Fruit fly (Drosophila melanogaster) whole organism, embryonic: ENCODE data around the gene CG4594.

Experiments
- Ada2b ChIP-seq: fragments of 200-800 bp; sonication (Bioruptor generic); IDR thresholded peaks from 2 replicates; pipeline ENCODE4 v1.3.6; 2022; ENCODE audit warnings: missing biosample characterization, missing genetic modification characterization
- CG10654 ChIP-seq: fragments of 200-800 bp; sonication (Bioruptor generic); optimal IDR thresholded peaks from 2 replicates; lab custom pipeline; 2016; ENCODE audit warnings: missing biosample characterization, missing genetic modification characterization
- CG12104 ChIP-seq: fragments of 200-800 bp; sonication (Bioruptor generic); optimal IDR thresholded peaks from 3 replicates; lab custom pipeline; 2016; ENCODE audit warnings: missing biosample characterization, missing genetic modification characterization
- CG12659 ChIP-seq: fragments of 200-800 bp; sonication (Bioruptor generic); optimal IDR thresholded peaks from 3 replicates; lab custom pipeline; 2017; ENCODE audit warnings: mild to moderate bottlenecking, missing biosample characterization, missing genetic modification reagents, missing genetic modification characterization
- CG13296 ChIP-seq: fragments of 200-800 bp; sonication (Bioruptor generic); optimal IDR thresholded peaks from 3 replicates; lab custom pipeline; 2018; ENCODE audit warnings: missing biosample characterization, mild to moderate bottlenecking, missing genetic modification characterization
- CG13424 ChIP-seq: fragments of 200-800 bp; sonication (Bioruptor generic); optimal IDR thresholded peaks from 2 replicates; lab custom pipeline; 2019; ENCODE audit warnings: missing biosample characterization, mild to moderate bottlenecking, missing genetic modification characterization, moderate library complexity
- CG13624 ChIP-seq: fragments of 200-800 bp; sonication (Bioruptor generic); optimal IDR thresholded peaks from 2 replicates; lab custom pipeline; 2016; ENCODE audit warnings: missing biosample characterization, missing genetic modification characterization
- CG15514 ChIP-seq: fragments of 200-800 bp; sonication (Bioruptor generic); optimal IDR thresholded peaks from 3 replicates; lab custom pipeline; 2017; ENCODE audit warnings: missing biosample characterization, missing genetic modification characterization, mild to moderate bottlenecking, moderate library complexity, missing genetic modification reagents
- CG16815 ChIP-seq: fragments of 200-800 bp; sonication (Bioruptor generic); optimal IDR thresholded peaks from 3 replicates; lab custom pipeline; 2017; ENCODE audit warnings: missing biosample characterization, mild to moderate bottlenecking, missing genetic modification characterization
- CG2199 ChIP-seq: fragments of 200-800 bp; sonication (Bioruptor generic); IDR thresholded peaks from 3 replicates; pipeline ENCODE4 v1.3.6; 2022; ENCODE audit warnings: missing biosample characterization, missing genetic modification characterization
- CG30403 ChIP-seq: fragments of 200-800 bp; sonication (Bioruptor generic); optimal IDR thresholded peaks from 3 replicates; lab custom pipeline; 2016; ENCODE audit warnings: missing biosample characterization, missing genetic modification characterization
- CG3847 ChIP-seq: fragments of 200-800 bp; sonication (Bioruptor generic); IDR thresholded peaks from 2 replicates; pipeline ENCODE4 v1.3.6; 2022; ENCODE audit warnings: missing biosample characterization, missing genetic modification characterization
- CG4617 ChIP-seq: fragments of 200-800 bp; sonication (Bioruptor generic); optimal IDR thresholded peaks from 3 replicates; lab custom pipeline; 2016; ENCODE audit warnings: missing biosample characterization, missing genetic modification characterization, borderline replicate concordance
- CG5180 ChIP-seq: fragments of 200-800 bp; sonication (Bioruptor generic); optimal IDR thresholded peaks from 3 replicates; lab custom pipeline; 2017; ENCODE audit warnings: missing biosample characterization, missing genetic modification characterization, mild to moderate bottlenecking, moderate library complexity, missing genetic modification reagents
- CG5953 ChIP-seq: fragments of 200-800 bp; sonication (Bioruptor generic); IDR thresholded peaks from 2 replicates; pipeline ENCODE4 v1.3.6; 2022; ENCODE audit warnings: missing biosample characterization, missing genetic modification characterization
- CG8290 ChIP-seq, 3 experiments: fragments of 200-800 bp; sonication (Bioruptor generic); optimal IDR thresholded peaks; 2 replicates each; lab custom pipeline; 2016 to 2019; ENCODE audit warnings: missing biosample characterization in 3 of 3, missing genetic modification characterization in 3 of 3, mild to moderate bottlenecking in 2 of 3, moderate library complexity in 1 of 3
- CrebB ChIP-seq: fragments of 200-800 bp; sonication (Bioruptor generic); optimal IDR thresholded peaks from 3 replicates; lab custom pipeline; 2018; ENCODE audit warnings: missing biosample characterization, mild to moderate bottlenecking, missing genetic modification characterization
- Dad ChIP-seq: fragments of 200-800 bp; sonication (Bioruptor generic); optimal IDR thresholded peaks from 3 replicates; lab custom pipeline; 2016; ENCODE audit warnings: missing biosample characterization, missing genetic modification characterization
- Fer2 ChIP-seq: fragments of 200-800 bp; sonication (Bioruptor generic); optimal IDR thresholded peaks from 2 replicates; lab custom pipeline; 2018; ENCODE audit warnings: missing biosample characterization, mild to moderate bottlenecking, missing genetic modification characterization, moderate library complexity
- HLHmδ ChIP-seq: fragments of 200-800 bp; sonication (Bioruptor generic); optimal IDR thresholded peaks from 2 replicates; lab custom pipeline; 2018; ENCODE audit warnings: missing biosample characterization, mild to moderate bottlenecking, missing genetic modification characterization, moderate library complexity
- Hr78 ChIP-seq, 2 experiments: fragments of 200-800 bp in 1 of 2; fragments of >200 bp in 1 of 2; sonication (Bioruptor generic) in 1 of 2; optimal IDR thresholded peaks; 2 replicates each; lab custom pipeline; 2017 to 2019; ENCODE audit warnings: missing biosample characterization in 2 of 2, missing genetic modification characterization in 2 of 2, mild to moderate bottlenecking in 1 of 2, moderate library complexity in 1 of 2
- Max ChIP-seq: fragments of 200-800 bp; sonication (Bioruptor generic); optimal IDR thresholded peaks from 2 replicates; lab custom pipeline; 2016; ENCODE audit warnings: missing biosample characterization, mild to moderate bottlenecking, missing genetic modification characterization
- Ptx1 ChIP-seq: fragments of 200-800 bp; sonication (Bioruptor generic); IDR thresholded peaks from 2 replicates; pipeline ENCODE4 v1.3.6; 2022; ENCODE audit warnings: missing biosample characterization, missing genetic modification characterization
- Ravus ChIP-seq: fragments of 200-800 bp; sonication (Bioruptor generic); IDR thresholded peaks from 2 replicates; pipeline ENCODE4 v1.3.6; 2022; ENCODE audit warnings: missing biosample characterization, missing genetic modification characterization
- Scr ChIP-seq: fragments of 200-800 bp; sonication (Bioruptor generic); IDR thresholded peaks from 2 replicates; pipeline ENCODE4 v1.3.6; 2022; ENCODE audit warnings: missing biosample characterization, missing genetic modification characterization; ENCODE audit not compliant: partially characterized antibody
- Sry-β ChIP-seq: fragments of 200-800 bp; sonication (Bioruptor generic); optimal IDR thresholded peaks from 2 replicates; lab custom pipeline; 2018; ENCODE audit warnings: missing biosample characterization, mild to moderate bottlenecking, missing genetic modification characterization, moderate library complexity
- Sry-δ ChIP-seq: fragments of 200-800 bp; sonication (Bioruptor generic); optimal IDR thresholded peaks from 2 replicates; lab custom pipeline; 2016; ENCODE audit warnings: missing biosample characterization, missing genetic modification characterization
- TFAM ChIP-seq: fragments of 200-800 bp; sonication (Bioruptor generic); optimal IDR thresholded peaks from 2 replicates; lab custom pipeline; 2017; ENCODE audit warnings: missing biosample characterization, missing genetic modification characterization, inconsistent platforms
- ase ChIP-seq: fragments of 200-800 bp; sonication (Bioruptor generic); IDR thresholded peaks from 3 replicates; pipeline ENCODE4 v1.3.6; 2022; ENCODE audit warnings: missing biosample characterization, missing genetic modification characterization
- bcd ChIP-seq: fragments of 200-800 bp; sonication (Bioruptor generic); optimal IDR thresholded peaks from 2 replicates; lab custom pipeline; 2017; ENCODE audit warnings: missing biosample characterization, mild to moderate bottlenecking, missing genetic modification characterization
- btn ChIP-seq: fragments of 200-800 bp; sonication (Bioruptor generic); optimal IDR thresholded peaks from 2 replicates; lab custom pipeline; 2016; ENCODE audit warnings: missing biosample characterization, missing genetic modification characterization
- eve ChIP-seq, 2 experiments: fragments of >200 bp; optimal IDR thresholded peaks; 2 replicates each; lab custom pipeline; 2017; ENCODE audit warnings: missing biosample characterization in 2 of 2, missing genetic modification characterization in 2 of 2
- grau ChIP-seq: fragments of 200-800 bp; optimal IDR thresholded peaks from 3 replicates; lab custom pipeline; 2019; ENCODE audit warnings: missing biosample characterization, mild to moderate bottlenecking, missing genetic modification characterization, moderate library complexity
- h ChIP-seq: fragments of >200 bp; optimal IDR thresholded peaks from 2 replicates; lab custom pipeline; 2017
- ken ChIP-seq: fragments of 200-800 bp; sonication (Bioruptor generic); IDR thresholded peaks from 3 replicates; pipeline ENCODE4 v1.3.6; 2022; ENCODE audit warnings: missing biosample characterization, missing genetic modification characterization
- lov ChIP-seq, 2 experiments: fragments of 200-800 bp in 1 of 2; fragments of >200 bp in 1 of 2; sonication (Bioruptor generic) in 1 of 2; IDR thresholded peaks in 1 of 2; optimal IDR thresholded peaks in 1 of 2; 2 replicates in 1 of 2; 3 replicates in 1 of 2; pipeline versions ENCODE4 v1.3.6 to Lab custom; 2017 to 2022; ENCODE audit warnings: missing biosample characterization in 1 of 2, missing genetic modification characterization in 1 of 2
- odd ChIP-seq: fragments of 200-800 bp; sonication (Bioruptor generic); optimal IDR thresholded peaks from 2 replicates; lab custom pipeline; 2017; ENCODE audit warnings: missing biosample characterization, mild to moderate bottlenecking, missing genetic modification characterization
- pan ChIP-seq, 4 experiments: fragments of >200 bp in 3 of 4; fragments of 200-800 bp in 1 of 4; sonication (Bioruptor generic) in 1 of 4; optimal IDR thresholded peaks in 3 of 4; IDR thresholded peaks in 1 of 4; 2 replicates each; pipeline versions ENCODE4 v1.3.6 to Lab custom; 2017 to 2022; ENCODE audit warnings: missing biosample characterization in 2 of 4, missing genetic modification characterization in 2 of 4, mixed read lengths in 1 of 4
- pnt ChIP-seq: fragments of 200-800 bp; sonication (Bioruptor generic); optimal IDR thresholded peaks from 3 replicates; lab custom pipeline; 2016; ENCODE audit warnings: missing biosample characterization, missing genetic modification characterization
- pzg ChIP-seq: fragments of 200-800 bp; sonication (Bioruptor generic); optimal IDR thresholded peaks from 3 replicates; lab custom pipeline; 2018; ENCODE audit warnings: missing biosample characterization, mild to moderate bottlenecking, missing genetic modification characterization, moderate library complexity
- seq ChIP-seq: fragments of 200-800 bp; sonication (Bioruptor generic); IDR thresholded peaks from 2 replicates; pipeline ENCODE4 v1.3.6; 2022; ENCODE audit warnings: missing biosample characterization, missing genetic modification characterization
- stc ChIP-seq: fragments of 200-800 bp; sonication (Bioruptor generic); IDR thresholded peaks from 2 replicates; pipeline ENCODE4 v1.3.6; 2022; ENCODE audit warnings: missing biosample characterization, missing genetic modification characterization
- tin ChIP-seq: fragments of 200-800 bp; sonication (Bioruptor generic); optimal IDR thresholded peaks from 3 replicates; lab custom pipeline; 2016; ENCODE audit warnings: missing biosample characterization, missing genetic modification characterization
- tll ChIP-seq, 2 experiments: fragments of 200-800 bp in 1 of 2; fragments of >200 bp in 1 of 2; sonication (Bioruptor generic) in 1 of 2; optimal IDR thresholded peaks; 2 replicates each; lab custom pipeline; 2017 to 2019; ENCODE audit warnings: missing biosample characterization in 2 of 2, missing genetic modification characterization in 2 of 2, mild to moderate bottlenecking in 1 of 2, moderate library complexity in 1 of 2
- zen ChIP-seq: fragments of 200-800 bp; sonication (Bioruptor generic); optimal IDR thresholded peaks from 3 replicates; lab custom pipeline; 2018; ENCODE audit warnings: missing biosample characterization, mild to moderate bottlenecking, missing genetic modification characterization, moderate library complexity
- zfh2 ChIP-seq: fragments of 200-800 bp; sonication (Bioruptor generic); optimal IDR thresholded peaks from 2 replicates; lab custom pipeline; 2016; ENCODE audit warnings: missing biosample characterization, missing genetic modification characterization

CG4594 gene

DNA sequence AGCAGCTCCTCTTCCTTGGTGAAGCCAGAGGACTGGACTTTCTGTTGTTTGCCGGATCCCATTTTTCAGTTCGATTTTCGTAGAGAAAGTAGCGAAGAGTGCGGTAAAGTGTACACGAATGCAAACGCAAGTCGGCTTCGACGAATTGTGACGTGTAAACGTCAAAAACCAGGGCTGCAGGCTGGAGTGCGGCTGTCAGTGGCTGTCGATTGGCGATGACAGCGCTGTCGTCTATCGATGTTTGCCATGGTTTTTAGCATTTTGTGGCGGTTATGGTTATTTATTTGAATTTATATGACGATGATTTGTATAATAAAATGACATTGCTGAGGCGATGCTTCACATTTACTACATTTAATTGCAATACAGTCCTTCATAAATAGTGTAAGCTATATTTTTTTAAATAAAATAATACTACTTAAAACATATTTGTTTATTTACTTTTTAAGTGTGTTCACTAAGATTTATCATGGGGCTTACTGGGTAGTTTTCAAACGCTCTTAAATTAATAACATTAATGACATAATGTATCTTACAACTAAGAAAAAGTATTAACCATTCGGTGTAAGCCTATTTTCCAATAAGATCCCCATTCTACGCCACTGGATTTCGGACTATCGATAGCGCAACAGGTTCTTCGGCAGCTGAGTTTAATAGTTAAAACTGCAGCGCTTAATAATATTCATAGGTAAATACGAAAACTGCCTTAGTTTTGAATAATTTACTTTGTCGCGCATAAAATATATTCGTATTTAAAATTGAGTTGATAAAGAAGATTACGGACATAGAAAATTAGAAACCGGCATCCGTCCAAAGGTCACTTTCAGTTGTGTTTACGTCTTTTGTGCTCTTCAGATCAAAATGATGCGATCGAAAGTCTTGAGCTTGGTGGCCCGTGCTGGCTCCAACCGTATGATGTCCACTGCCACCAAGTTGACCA lies 1.7 kb upstream of the CG4594 start, which contains the start of the genes CG5885 and CG4598 (continued):
- peak; percentile 45 for TF ChIP-seq CG12104 (GFP tag; lab: Kevin White, UChicago)
- TF ChIP-seq CG4617, result peak; percentile 48
- peak; percentile 82 for TF ChIP-seq Sry-δ (GFP tag; lab: Kevin White, UChicago)
- peak; percentile 44; the same call in 1 of the 3 replicates for TF ChIP-seq ase (GFP tag; lab: Robert Waterston, UW)
- TF ChIP-seq CrebB (tag; lab: Kevin White, UChicago), result peak; percentile 59
- TF ChIP-seq bcd (GFP tag; lab: Kevin White, UChicago), result peak; percentile 37
- peak; percentile 40 for TF ChIP-seq CG16815 (GFP tag; lab: Kevin White, UChicago)
- no peak for TF ChIP-seq eve (GFP tag; optimal IDR thresholded peaks at IDR 0.05; lab: Kevin White, UChicago)
- TF ChIP-seq HLHmδ (GFP tag; lab: Kevin White, UChicago), result no peak
- peak; percentile 77 for TF ChIP-seq CG30403 (GFP tag; lab: Kevin White, UChicago)
- peak; percentile 48 for TF ChIP-seq CG5180 (GFP tag; lab: Kevin White, UChicago)
- TF ChIP-seq Sry-β, result no peak
- TF ChIP-seq CG15514 (GFP tag; lab: Kevin White, UChicago), result peak; percentile 64
- peak; percentile 39 for TF ChIP-seq CG10654 (GFP tag; lab: Kevin White, UChicago)
- TF ChIP-seq tll (GFP tag; optimal IDR thresholded peaks at IDR 0.05; lab: Kevin White, UChicago), result no peak
- peak; percentile 31 for TF ChIP-seq Ravus (GFP tag; lab: Robert Waterston, UW)
- peak; percentile 78 for TF ChIP-seq CG13424 (tag; lab: Kevin White, UChicago)
- peak; percentile 57 for TF ChIP-seq Fer2 (tag; lab: Kevin White, UChicago)
- no peak for TF ChIP-seq TFAM (GFP tag; lab: Kevin White, UChicago)
- peak in 1 of 2 experiments; percentile 37 for TF ChIP-seq Hr78 (GFP tag; optimal IDR thresholded peaks at IDR 0.05; lab: Kevin White, UChicago)
- TF ChIP-seq stc (GFP tag; lab: Robert Waterston, UW), result peak; percentile 51
- TF ChIP-seq pzg (GFP tag; lab: Kevin White, UChicago), result peak; percentile 90
- TF ChIP-seq Ada2b, result peak; percentile 85
- TF ChIP-seq lov (optimal IDR thresholded peaks at IDR 0.05; lab: Kevin White, UChicago), result no peak
- no peak for TF ChIP-seq lov (GFP tag; IDR thresholded peaks at IDR 0.05; lab: Robert Waterston, UW)
- peak; percentile 55 for TF ChIP-seq CG13296 (GFP tag; lab: Kevin White, UChicago)
- TF ChIP-seq Max (GFP tag; lab: Kevin White, UChicago), result no peak
- peak; percentile 71; the same call in 1 of the 3 replicates for TF ChIP-seq ken (GFP tag; lab: Robert Waterston, UW)
- peak; percentile 56 for TF ChIP-seq odd (GFP tag; lab: Kevin White, UChicago)
- no peak for TF ChIP-seq pan (optimal IDR thresholded peaks at IDR 0.05; lab: Kevin White, UChicago)
- TF ChIP-seq pan (GFP tag; optimal IDR thresholded peaks at IDR 0.05 in 1 of 2, IDR thresholded peaks at IDR 0.05 in 1 of 2), result peak in 1 of 2 experiments; percentile 64
- TF ChIP-seq CG3847 (GFP tag; lab: Robert Waterston, UW), result peak; percentile 59
- TF ChIP-seq CG5953 (GFP tag; lab: Robert Waterston, UW), result no peak
- no peak for TF ChIP-seq CG2199 (GFP tag; lab: Robert Waterston, UW)
- peak; percentile 62 for TF ChIP-seq Ptx1
- peak; percentile 51 for TF ChIP-seq zfh2 (GFP tag; lab: Kevin White, UChicago)
- TF ChIP-seq CG13624 (GFP tag; lab: Kevin White, UChicago), result peak; percentile 32
- peak; percentile 46 for TF ChIP-seq CG8290 (GFP tag; optimal IDR thresholded peaks at IDR 0.05; lab: Kevin White, UChicago)
- TF ChIP-seq CG8290 (tag; optimal IDR thresholded peaks at IDR 0.05; lab: Kevin White, UChicago), result peak in 1 of 2 experiments; percentile 76
- peak; percentile 48 for TF ChIP-seq tin (GFP tag; lab: Kevin White, UChicago)
- peak; percentile 75 for TF ChIP-seq grau (tag; lab: Kevin White, UChicago)
- TF ChIP-seq pnt (GFP tag; lab: Kevin White, UChicago), result peak; percentile 55
- TF ChIP-seq zen, result peak; percentile 7
- no peak for TF ChIP-seq seq (GFP tag; lab: Robert Waterston, UW)
- peak; percentile 75 for TF ChIP-seq Scr (GFP tag; lab: Robert Waterston, UW)
- TF ChIP-seq h (lab: Kevin White, UChicago), result no peak
- peak; percentile 78 for TF ChIP-seq CG12659
- no peak for TF ChIP-seq btn (GFP tag; lab: Kevin White, UChicago)
- TF ChIP-seq Dad, result no peak
